Worm (Caenorhabditis elegans) whole organism, L4/young adult: ENCODE measurements around the gene E02H9.3.

ENCODE experiments used
- W03F9.2 ChIP-seq: fragments of 150-350 bp; optimal IDR thresholded peaks from 2 replicates; lab custom pipeline; 2014; ENCODE audit warnings: missing biosample characterization, missing genetic modification characterization
- him-1 ChIP-seq: sonication (generic microtip); optimal IDR thresholded peaks from 2 replicates; lab custom pipeline; 2016; ENCODE audit warnings: missing genotype, missing genetic modification reagents, missing genetic modification characterization, missing compliant biosample characterization

DNA sequence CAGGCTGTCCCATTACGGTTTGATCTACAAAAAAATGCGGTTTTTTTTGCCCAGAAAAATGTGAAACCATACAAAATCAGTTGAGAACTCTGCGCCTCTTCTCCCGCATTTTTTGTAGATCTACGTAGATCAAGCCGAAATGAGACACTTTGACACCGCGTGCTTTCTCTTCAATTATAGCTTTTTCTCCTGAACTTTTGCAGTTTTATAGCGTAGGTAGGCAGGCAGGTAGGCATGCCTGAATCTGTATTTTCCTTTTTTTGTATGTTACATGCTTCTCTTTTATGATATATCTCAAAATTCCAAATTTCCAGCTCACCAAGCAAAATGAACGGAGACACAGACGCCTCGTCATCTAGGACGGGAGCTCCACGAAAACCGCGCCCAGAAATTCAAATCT is 14.7 kb downstream of the E02H9.3 start, which contains the start of gene smg-6:
- TF ChIP-seq W03F9.2 (tag; lab: Kevin White, UChicago) = no peak
- TF ChIP-seq him-1 = no peak
